Fruit fly (Drosophila melanogaster) whole organism, prepupa: ENCODE results near the gene btn.

Experiments used
- CG11762 ChIP-seq: fragments of 200-800 bp; sonication (Bioruptor generic); optimal IDR thresholded peaks from 3 replicates; lab custom pipeline; 2016; ENCODE audit warnings: missing biosample characterization, missing genetic modification characterization; ENCODE audit not compliant: insufficient read depth
- CG15336 ChIP-seq: fragments of 200-800 bp; sonication (Bioruptor generic); IDR thresholded peaks from 2 replicates; pipeline ENCODE4 v1.3.6; 2022; ENCODE audit warnings: missing biosample characterization, missing genetic modification characterization
- CG1621 ChIP-seq: fragments of 200-800 bp; sonication (Bioruptor generic); optimal IDR thresholded peaks from 3 replicates; lab custom pipeline; 2018; ENCODE audit warnings: missing biosample characterization, mild to moderate bottlenecking, missing genetic modification characterization
- CG31627 ChIP-seq: fragments of 200-800 bp; sonication (Bioruptor generic); optimal IDR thresholded peaks from 3 replicates; lab custom pipeline; 2016; ENCODE audit warnings: missing biosample characterization, missing genetic modification characterization
- CG32006 ChIP-seq: fragments of 200-800 bp; sonication (Bioruptor generic); optimal IDR thresholded peaks from 3 replicates; lab custom pipeline; 2017; ENCODE audit warnings: missing biosample characterization, mild to moderate bottlenecking, missing genetic modification characterization
- CG3919 ChIP-seq: fragments of 200-800 bp; sonication (Bioruptor generic); optimal IDR thresholded peaks from 3 replicates; lab custom pipeline; 2016; ENCODE audit warnings: missing biosample characterization, missing genetic modification characterization
- CG6276 ChIP-seq: fragments of 200-800 bp; sonication (Bioruptor generic); optimal IDR thresholded peaks from 2 replicates; lab custom pipeline; 2017; ENCODE audit warnings: missing biosample characterization, mild to moderate bottlenecking, missing genetic modification characterization
- CG6808 ChIP-seq: fragments of 200-800 bp; sonication (Bioruptor generic); optimal IDR thresholded peaks from 3 replicates; lab custom pipeline; 2017; ENCODE audit warnings: missing biosample characterization, missing genetic modification characterization, mild to moderate bottlenecking, moderate library complexity, missing genetic modification reagents
- CG7368 ChIP-seq: fragments of 200-800 bp; sonication (Bioruptor generic); optimal IDR thresholded peaks from 3 replicates; lab custom pipeline; 2016; ENCODE audit warnings: missing biosample characterization, missing genetic modification characterization
- CG8319 ChIP-seq: fragments of 200-800 bp; sonication (Bioruptor generic); optimal IDR thresholded peaks from 3 replicates; lab custom pipeline; 2016; ENCODE audit warnings: missing biosample characterization, missing genetic modification characterization
- CG9139 ChIP-seq: fragments of 200-800 bp; sonication (Bioruptor generic); optimal IDR thresholded peaks from 3 replicates; lab custom pipeline; 2017; ENCODE audit warnings: missing biosample characterization, mild to moderate bottlenecking, missing genetic modification characterization
- Eip75B ChIP-seq: fragments of 200-800 bp; sonication (Bioruptor generic); optimal IDR thresholded peaks from 3 replicates; lab custom pipeline; 2016; ENCODE audit warnings: missing biosample characterization, missing genetic modification characterization
- Eip78C ChIP-seq: fragments of 200-800 bp; sonication (Bioruptor generic); peaks from one replicate; lab custom pipeline; 2016; ENCODE audit warnings: missing biosample characterization, missing genetic modification characterization
- Eip93F ChIP-seq: fragments of 200-800 bp; sonication (Bioruptor generic); optimal IDR thresholded peaks from 2 replicates; lab custom pipeline; 2016; ENCODE audit warnings: missing biosample characterization, mild to moderate bottlenecking, missing genetic modification characterization
- Ets96B ChIP-seq: fragments of 200-800 bp; optimal IDR thresholded peaks from 2 replicates; lab custom pipeline; 2019; ENCODE audit warnings: missing biosample characterization, mild to moderate bottlenecking, missing genetic modification characterization, moderate library complexity
- Met ChIP-seq: fragments of 200-800 bp; sonication (Bioruptor generic); optimal IDR thresholded peaks from 3 replicates; lab custom pipeline; 2016; ENCODE audit warnings: missing biosample characterization, missing genetic modification characterization
- OdsH ChIP-seq: fragments of 200-800 bp; sonication (Bioruptor generic); optimal IDR thresholded peaks from 3 replicates; lab custom pipeline; 2016; ENCODE audit warnings: missing biosample characterization, missing genetic modification characterization
- Sox15 ChIP-seq: fragments of 200-800 bp; sonication (Bioruptor generic); optimal IDR thresholded peaks from 3 replicates; lab custom pipeline; 2016; ENCODE audit warnings: missing biosample characterization, missing genetic modification characterization
- achi ChIP-seq: fragments of 200-800 bp; sonication (Bioruptor generic); optimal IDR thresholded peaks from 3 replicates; lab custom pipeline; 2016; ENCODE audit warnings: missing biosample characterization, missing genetic modification characterization
- dac ChIP-seq: fragments of 200-800 bp; sonication (Bioruptor generic); optimal IDR thresholded peaks from 2 replicates; lab custom pipeline; 2017; ENCODE audit warnings: missing biosample characterization, mild to moderate bottlenecking, missing genetic modification characterization
- dsx ChIP-seq: fragments of 200-800 bp; optimal IDR thresholded peaks from 3 replicates; lab custom pipeline; 2019; ENCODE audit warnings: missing biosample characterization, mild to moderate bottlenecking, missing genetic modification characterization, moderate library complexity; ENCODE audit not compliant: poor library complexity, severe bottlenecking
- eg ChIP-seq: fragments of 200-800 bp; sonication (Bioruptor generic); IDR thresholded peaks from 3 replicates; pipeline ENCODE4 v1.3.6; 2022; ENCODE audit warnings: missing biosample characterization, missing genetic modification characterization
- fd59A ChIP-seq: fragments of 200-800 bp; sonication (Bioruptor generic); optimal IDR thresholded peaks from 2 replicates; lab custom pipeline; 2017; ENCODE audit warnings: missing biosample characterization, mild to moderate bottlenecking, missing genetic modification characterization, missing genetic modification reagents
- fd85E ChIP-seq: fragments of 200-800 bp; sonication (Bioruptor generic); optimal IDR thresholded peaks from 3 replicates; lab custom pipeline; 2016; ENCODE audit warnings: missing biosample characterization, missing genetic modification characterization
- fkh ChIP-seq: fragments of 200-800 bp; sonication (Bioruptor generic); optimal IDR thresholded peaks from 3 replicates; lab custom pipeline; 2017; ENCODE audit warnings: missing biosample characterization, mild to moderate bottlenecking, missing genetic modification characterization, moderate library complexity
- lz ChIP-seq: fragments of 200-800 bp; sonication (Bioruptor generic); optimal IDR thresholded peaks from 3 replicates; lab custom pipeline; 2016; ENCODE audit warnings: missing biosample characterization, missing genetic modification characterization
- pdm3 ChIP-seq: fragments of 200-800 bp; sonication (Bioruptor generic); optimal IDR thresholded peaks from 3 replicates; lab custom pipeline; 2016; ENCODE audit warnings: missing biosample characterization, missing genetic modification characterization
- salr ChIP-seq, 2 experiments: fragments of 200-800 bp; sonication (Bioruptor generic); optimal IDR thresholded peaks; 3 replicates each; lab custom pipeline; 2016 to 2018; ENCODE audit warnings: missing biosample characterization in 2 of 2, missing genetic modification characterization in 2 of 2, mild to moderate bottlenecking in 1 of 2
- spab ChIP-seq: fragments of 200-800 bp; sonication (Bioruptor generic); optimal IDR thresholded peaks from 2 replicates; lab custom pipeline; 2017; ENCODE audit warnings: missing biosample characterization, mild to moderate bottlenecking, missing genetic modification characterization, missing genetic modification reagents
- ss ChIP-seq, 2 experiments: fragments of 200-800 bp; sonication (Bioruptor generic); optimal IDR thresholded peaks; 2 replicates in 1 of 2; 3 replicates in 1 of 2; lab custom pipeline; 2017 to 2018; ENCODE audit warnings: mild to moderate bottlenecking in 2 of 2, missing biosample characterization in 2 of 2, missing genetic modification characterization in 2 of 2, moderate library complexity in 1 of 2
- svp ChIP-seq: fragments of 200-800 bp; sonication (Bioruptor generic); peaks from one replicate; lab custom pipeline; 2016; ENCODE audit warnings: missing biosample characterization, missing genetic modification characterization
- topi ChIP-seq: fragments of 200-800 bp; sonication (Bioruptor generic); optimal IDR thresholded peaks from 3 replicates; lab custom pipeline; 2016; ENCODE audit warnings: missing biosample characterization, missing genetic modification characterization

btn gene

DNA sequence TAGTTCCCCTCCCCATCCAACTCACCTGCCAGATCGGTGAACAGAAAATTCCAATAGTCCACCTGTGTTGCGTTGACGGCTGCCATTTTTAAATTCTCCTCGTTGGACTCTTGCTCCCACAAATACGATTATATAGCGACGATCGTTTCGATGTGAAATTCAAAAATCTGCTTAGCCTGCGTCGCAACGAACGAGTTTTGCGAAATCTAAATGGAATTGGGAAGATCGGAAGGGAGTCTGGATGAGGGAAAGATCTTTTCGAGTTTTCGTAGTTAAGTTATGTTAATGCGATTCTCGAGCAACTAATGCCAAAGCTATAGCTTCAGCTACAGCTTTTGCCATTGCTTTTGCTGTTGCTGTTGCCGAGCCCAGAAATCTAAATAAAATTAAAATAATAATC, 26.2 kb downstream of the btn start:
- no peak for TF ChIP-seq CG31627 (GFP tag; lab: Kevin White, UChicago)
- no peak for TF ChIP-seq OdsH (GFP tag; lab: Kevin White, UChicago)
- no peak for TF ChIP-seq dac (GFP tag; lab: Kevin White, UChicago)
- TF ChIP-seq CG8319 (GFP tag; lab: Kevin White, UChicago): no peak
- TF ChIP-seq salr (GFP tag; optimal IDR thresholded peaks at IDR 0.05; lab: Kevin White, UChicago): no peak
- TF ChIP-seq, all 60 proteins: peak for 0

DNA sequence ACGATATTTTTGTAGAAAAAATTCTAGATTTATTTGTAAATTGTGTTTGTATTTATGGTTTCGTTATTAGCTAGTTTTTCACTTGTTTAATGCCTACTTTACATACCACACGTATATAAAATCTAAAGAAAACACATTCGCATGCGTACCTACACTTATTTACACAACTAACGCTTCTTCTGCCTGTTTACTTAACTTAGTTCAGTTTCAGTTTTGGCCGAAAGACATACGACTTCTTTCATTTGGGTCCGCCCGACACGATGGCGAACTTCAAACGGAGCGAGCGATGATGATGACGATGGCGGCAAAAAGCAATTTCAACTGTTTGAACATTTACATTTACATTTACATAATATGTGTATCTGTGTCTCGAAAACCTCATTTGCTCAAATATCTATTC, 28.0 kb downstream of the btn start:
- TF ChIP-seq fkh (GFP tag; lab: Kevin White, UChicago) (peak; percentile 32), pdm3 (GFP tag; lab: Kevin White, UChicago) (no peak)

DNA sequence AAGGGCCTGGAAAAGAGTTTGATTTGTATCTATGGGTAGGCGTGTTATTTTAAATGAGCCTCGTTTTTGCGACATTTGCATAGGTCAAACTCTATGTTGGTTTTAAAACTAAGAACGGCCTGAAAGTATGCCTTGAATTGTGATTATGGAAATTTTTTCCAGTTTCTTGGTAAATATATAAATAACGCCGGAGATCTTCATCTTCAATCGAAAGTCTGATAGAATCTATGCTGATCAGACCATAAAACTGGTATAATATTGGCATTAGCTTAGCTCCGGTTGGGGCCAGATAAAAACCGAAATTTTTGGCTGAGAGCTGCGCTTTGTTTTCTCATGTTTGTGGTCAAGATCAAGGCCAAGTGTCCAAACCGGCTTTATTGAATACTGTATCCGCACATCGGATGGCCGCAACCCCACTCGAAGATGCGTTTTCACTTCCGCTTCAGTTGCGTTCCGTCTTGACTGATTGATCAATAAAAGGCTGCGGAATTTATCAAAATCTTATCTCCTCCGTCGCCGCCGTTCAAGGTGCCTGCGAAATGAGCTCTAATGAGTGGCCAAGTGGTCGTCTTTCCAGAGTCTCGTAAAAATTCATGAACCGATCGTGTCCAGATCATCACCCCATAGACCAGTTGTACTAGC, 29.2 kb downstream of the btn start:
- TF ChIP-seq svp (no peak), CG7368 (GFP tag; lab: Kevin White, UChicago) (no peak), eg (GFP tag; lab: Robert Waterston, UW) (no peak), dsx (no peak), topi (GFP tag; lab: Kevin White, UChicago) (no peak), CG11762 (GFP tag; lab: Kevin White, UChicago) (no peak), CG9139 (GFP tag; lab: Kevin White, UChicago) (no peak), CG32006 (no peak)
- TF ChIP-seq, all 60 proteins: peak for 0

- TF ChIP-seq ss (GFP tag; optimal IDR thresholded peaks at IDR 0.05; lab: Kevin White, UChicago) (no peak), CG6808 (GFP tag; lab: Kevin White, UChicago) (no peak), fd85E (GFP tag; lab: Kevin White, UChicago) (no peak), fkh (GFP tag; lab: Kevin White, UChicago) (no peak), CG15336 (GFP tag; lab: Robert Waterston, UW) (no peak), lz (GFP tag; lab: Kevin White, UChicago) (no peak), CG1621 (tag; lab: Kevin White, UChicago) (no peak), Sox15 (no peak), CG7368 (GFP tag; lab: Kevin White, UChicago) (no peak), Eip75B (GFP tag; lab: Kevin White, UChicago) (no peak), fd59A (GFP tag; lab: Kevin White, UChicago) (no peak), Met (no peak)
Measured at dm6 chr3R:22552686-22553085, 33.7 kb downstream of the btn start.

- TF ChIP-seq OdsH (GFP tag; lab: Kevin White, UChicago): no peak
- TF ChIP-seq topi (GFP tag; lab: Kevin White, UChicago): no peak
- TF ChIP-seq achi (GFP tag; lab: Kevin White, UChicago): no peak
- no peak for TF ChIP-seq Met
- TF ChIP-seq Eip78C: peak; percentile 44
- no peak for TF ChIP-seq spab (GFP tag; lab: Kevin White, UChicago)
- TF ChIP-seq svp: no peak
- no peak for TF ChIP-seq Ets96B (tag; lab: Kevin White, UChicago)
- no peak for TF ChIP-seq CG6276 (GFP tag; lab: Kevin White, UChicago)
- no peak for TF ChIP-seq CG3919 (GFP tag; lab: Kevin White, UChicago)
- TF ChIP-seq Eip93F: no peak
- peak; percentile 12 for TF ChIP-seq fkh (GFP tag; lab: Kevin White, UChicago)
Measured at dm6 chr3R:22550306-22550812, 36.1 kb downstream of the btn start, which contains the start of gene bond. bond (plus strand) TSS chr3R:22550680.
